Fruit fly (Drosophila melanogaster): ENCODE measurements around the gene E2f1.
A peak's percentile ranks its signal among the peaks of the same experiment; 100 is the strongest.

E2f1 gene

DNA sequence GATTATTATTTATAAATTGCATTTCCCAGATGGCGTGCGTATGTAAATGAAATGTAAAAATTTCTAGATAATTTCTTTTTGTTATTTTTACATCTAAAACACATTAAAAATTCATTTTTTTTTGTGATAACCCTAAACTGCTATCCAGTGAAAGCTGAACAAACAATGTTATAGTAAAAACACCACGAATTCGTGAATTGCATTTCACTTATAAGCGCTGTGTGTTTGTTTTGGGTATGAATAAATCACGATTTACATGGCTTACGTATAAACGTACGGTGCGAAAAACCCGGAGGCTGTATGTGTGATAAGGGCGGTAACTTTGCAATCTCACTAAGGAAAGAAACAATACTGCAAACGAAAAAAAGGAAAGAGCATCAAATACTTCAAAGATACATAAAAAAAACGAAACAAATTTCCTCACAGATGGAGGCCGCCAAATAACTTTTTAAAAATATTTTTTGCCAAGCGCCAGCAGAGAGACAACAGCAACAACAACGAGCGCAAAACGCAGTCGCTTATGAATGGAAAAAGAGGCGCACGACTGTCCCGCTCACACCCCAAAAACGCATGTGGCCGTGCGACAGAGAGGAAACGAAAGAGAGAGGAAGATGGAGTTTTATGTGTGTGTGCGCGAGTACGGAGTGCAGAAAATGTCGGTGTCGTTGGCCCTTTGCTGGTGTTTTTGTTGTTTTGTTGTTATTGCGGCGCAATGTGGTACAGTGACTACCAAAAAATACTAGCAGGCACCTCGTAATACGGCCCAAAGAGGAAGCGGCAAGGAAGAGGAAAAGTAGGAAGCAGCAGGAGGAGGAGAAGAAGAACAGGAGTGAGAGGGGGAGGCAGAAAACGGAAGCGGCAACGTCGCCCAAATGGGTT, 54.2 kb downstream of the E2f1 start:
- no peak for TF ChIP-seq pan (optimal IDR thresholded peaks at IDR 0.05)
- peak; percentile 90 for TF ChIP-seq jim (GFP tag; optimal IDR thresholded peaks at IDR 0.05)
- no peak for TF ChIP-seq CG9705 (GFP tag; optimal IDR thresholded peaks at IDR 0.05)
- TF ChIP-seq CG32264 (GFP tag; optimal IDR thresholded peaks at IDR 0.05), result no peak
- TF ChIP-seq sv (GFP tag; optimal IDR thresholded peaks at IDR 0.05), result no peak
- no peak for TF ChIP-seq tai (GFP tag; optimal IDR thresholded peaks at IDR 0.05)
- TF ChIP-seq N (GFP tag; optimal IDR thresholded peaks at IDR 0.05), result no peak
- no peak for TF ChIP-seq Hr78 (GFP tag; optimal IDR thresholded peaks at IDR 0.05)
- TF ChIP-seq Rel (GFP tag; optimal IDR thresholded peaks at IDR 0.05), result no peak
- TF ChIP-seq Rel (tag; optimal IDR thresholded peaks at IDR 0.05), result peak; percentile 49
- peak; percentile 48 for TF ChIP-seq Hnf4 (GFP tag; optimal IDR thresholded peaks at IDR 0.05)
- peak; percentile 62 for TF ChIP-seq CrebA (GFP tag; optimal IDR thresholded peaks at IDR 0.05; ENCODE audit: borderline replicate concordance)
- TF ChIP-seq Myc (optimal IDR thresholded peaks at IDR 0.05), result no peak
- TF ChIP-seq Vsx2 (GFP tag; optimal IDR thresholded peaks at IDR 0.05; ENCODE audit: partially characterized antibody), result no peak
- no peak for TF ChIP-seq dsf (GFP tag; optimal IDR thresholded peaks at IDR 0.05; ENCODE audit: borderline replicate concordance)
- TF ChIP-seq rgr (GFP tag; optimal IDR thresholded peaks at IDR 0.05), result peak; percentile 7
- TF ChIP-seq h (GFP tag; optimal IDR thresholded peaks at IDR 0.05), result peak; percentile 70
- peak; percentile 35 for TF ChIP-seq Hr83 (GFP tag; optimal IDR thresholded peaks at IDR 0.05; ENCODE audit: poor library complexity, severe bottlenecking)
- no peak for TF ChIP-seq Dfd (GFP tag; optimal IDR thresholded peaks at IDR 0.05)
- no peak for TF ChIP-seq dmrt93B (GFP tag; optimal IDR thresholded peaks at IDR 0.05)
- TF ChIP-seq brk (GFP tag; optimal IDR thresholded peaks at IDR 0.05), result no peak
- TF ChIP-seq OdsH (GFP tag; optimal IDR thresholded peaks at IDR 0.05), result no peak
- TF ChIP-seq Dif (GFP tag; optimal IDR thresholded peaks at IDR 0.05; ENCODE audit: partially characterized antibody), result peak; percentile 71
- peak; percentile 22 for TF ChIP-seq Sp1 (GFP tag; optimal IDR thresholded peaks at IDR 0.05)
- no peak for TF ChIP-seq ey (GFP tag; optimal IDR thresholded peaks at IDR 0.05)
- no peak for TF ChIP-seq br (GFP tag; optimal IDR thresholded peaks at IDR 0.05)
- peak; percentile 5 for TF ChIP-seq HLH106 (tag; optimal IDR thresholded peaks at IDR 0.05)
- TF ChIP-seq fru (GFP tag; optimal IDR thresholded peaks at IDR 0.05), result no peak
- TF ChIP-seq foxo (GFP tag; optimal IDR thresholded peaks at IDR 0.05), result peak in 1 of 2 experiments; percentile 41
- TF ChIP-seq usp (GFP tag; optimal IDR thresholded peaks at IDR 0.05), result no peak
- TF ChIP-seq Mio (GFP tag; optimal IDR thresholded peaks at IDR 0.05), result no peak
- TF ChIP-seq Jra (GFP tag; optimal IDR thresholded peaks at IDR 0.05), result no peak
- TF ChIP-seq psq (GFP tag; optimal IDR thresholded peaks at IDR 0.05), result peak; percentile 97
- peak; percentile 30 for TF ChIP-seq sage (GFP tag; optimal IDR thresholded peaks at IDR 0.05)
- TF ChIP-seq Abd-B (GFP tag; optimal IDR thresholded peaks at IDR 0.05), result no peak
- TF ChIP-seq lola (GFP tag; optimal IDR thresholded peaks at IDR 0.05), result no peak
- no peak for TF ChIP-seq GATAd (GFP tag; optimal IDR thresholded peaks at IDR 0.05)
- TF ChIP-seq dl (GFP tag; optimal IDR thresholded peaks at IDR 0.05; ENCODE audit: insufficient read depth in 1 of 2, partially characterized antibody in 2 of 2), result peak; percentile 51 to 54
- peak; percentile 53 for TF ChIP-seq woc (GFP tag; optimal IDR thresholded peaks at IDR 0.05)

DNA sequence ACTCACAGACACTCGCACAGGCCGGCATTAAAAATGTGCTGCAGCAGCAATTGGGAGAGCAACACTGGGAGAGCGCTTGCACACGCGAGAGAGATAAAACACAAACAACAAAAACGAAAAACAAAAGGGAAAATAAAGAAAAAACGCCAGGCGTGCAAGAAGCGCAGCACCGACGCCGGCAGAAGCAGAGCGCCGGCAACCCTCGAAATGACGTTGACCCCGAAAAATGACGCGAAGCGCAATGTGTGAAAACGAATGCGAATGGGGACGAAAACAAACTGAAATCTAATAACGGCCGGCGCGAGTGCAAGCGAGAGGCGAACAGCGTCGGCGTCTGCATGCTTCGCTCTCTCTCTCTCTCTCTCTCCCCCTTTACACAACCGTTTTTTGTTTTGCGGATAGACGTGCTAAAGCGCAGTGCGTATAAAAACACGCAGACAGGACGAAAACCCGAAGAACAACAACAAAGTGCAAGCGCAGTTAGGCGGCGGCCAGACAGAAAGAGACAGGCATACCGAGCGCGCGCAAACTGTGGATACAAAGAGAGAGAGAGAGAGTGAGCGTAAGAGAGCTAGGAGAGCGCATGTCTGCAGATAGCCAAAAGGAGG, 55.3 kb downstream of the E2f1 start:
- TF ChIP-seq N (GFP tag; optimal IDR thresholded peaks at IDR 0.05), result no peak
- peak; percentile 83 to 93 for TF ChIP-seq dl (GFP tag; optimal IDR thresholded peaks at IDR 0.05; ENCODE audit: insufficient read depth in 1 of 2, partially characterized antibody in 2 of 2)
- no peak for TF ChIP-seq Dfd (GFP tag; optimal IDR thresholded peaks at IDR 0.05)
- TF ChIP-seq tai (GFP tag; optimal IDR thresholded peaks at IDR 0.05), result no peak
- no peak for TF ChIP-seq rgr (GFP tag; optimal IDR thresholded peaks at IDR 0.05)
- peak; percentile 56 for TF ChIP-seq Vsx2 (GFP tag; optimal IDR thresholded peaks at IDR 0.05; ENCODE audit: partially characterized antibody)
- peak; percentile 46 for TF ChIP-seq brk (GFP tag; optimal IDR thresholded peaks at IDR 0.05)
- no peak for TF ChIP-seq CG9705 (GFP tag; optimal IDR thresholded peaks at IDR 0.05)
- no peak for TF ChIP-seq usp (GFP tag; optimal IDR thresholded peaks at IDR 0.05)
- no peak for TF ChIP-seq Abd-B (GFP tag; optimal IDR thresholded peaks at IDR 0.05)
- TF ChIP-seq foxo (GFP tag; optimal IDR thresholded peaks at IDR 0.05), result peak; percentile 9 to 90
- TF ChIP-seq pan (optimal IDR thresholded peaks at IDR 0.05), result no peak
- TF ChIP-seq Jra (GFP tag; optimal IDR thresholded peaks at IDR 0.05), result peak; percentile 42
- no peak for TF ChIP-seq ey (GFP tag; optimal IDR thresholded peaks at IDR 0.05)
- TF ChIP-seq Rel (GFP tag; optimal IDR thresholded peaks at IDR 0.05), result peak; percentile 88
- peak; percentile 79 for TF ChIP-seq Rel (tag; optimal IDR thresholded peaks at IDR 0.05)
- TF ChIP-seq h (GFP tag; optimal IDR thresholded peaks at IDR 0.05), result peak; percentile 60
- TF ChIP-seq Sp1 (GFP tag; optimal IDR thresholded peaks at IDR 0.05), result peak; percentile 86
- peak; percentile 62 for TF ChIP-seq Mio (GFP tag; optimal IDR thresholded peaks at IDR 0.05)
- TF ChIP-seq OdsH (GFP tag; optimal IDR thresholded peaks at IDR 0.05), result no peak
- TF ChIP-seq Myc (optimal IDR thresholded peaks at IDR 0.05), result no peak
- TF ChIP-seq br (GFP tag; optimal IDR thresholded peaks at IDR 0.05), result peak; percentile 22
- TF ChIP-seq Dif (GFP tag; optimal IDR thresholded peaks at IDR 0.05; ENCODE audit: partially characterized antibody), result peak; percentile 94
- peak; percentile 63 for TF ChIP-seq jim (GFP tag; optimal IDR thresholded peaks at IDR 0.05)
- TF ChIP-seq lola (GFP tag; optimal IDR thresholded peaks at IDR 0.05), result no peak
- peak; percentile 100 for TF ChIP-seq psq (GFP tag; optimal IDR thresholded peaks at IDR 0.05)
- no peak for TF ChIP-seq Hr78 (GFP tag; optimal IDR thresholded peaks at IDR 0.05)
- TF ChIP-seq dmrt93B (GFP tag; optimal IDR thresholded peaks at IDR 0.05), result no peak
- no peak for TF ChIP-seq sv (GFP tag; optimal IDR thresholded peaks at IDR 0.05)
- TF ChIP-seq fru (GFP tag; optimal IDR thresholded peaks at IDR 0.05), result peak; percentile 44
- peak; percentile 74 for TF ChIP-seq sage (GFP tag; optimal IDR thresholded peaks at IDR 0.05)
- peak; percentile 2 for TF ChIP-seq Hnf4 (GFP tag; optimal IDR thresholded peaks at IDR 0.05)
- TF ChIP-seq CrebA (GFP tag; optimal IDR thresholded peaks at IDR 0.05; ENCODE audit: borderline replicate concordance), result peak; percentile 97
- peak; percentile 64 for TF ChIP-seq CG32264 (GFP tag; optimal IDR thresholded peaks at IDR 0.05)
- no peak for TF ChIP-seq woc (GFP tag; optimal IDR thresholded peaks at IDR 0.05)
- TF ChIP-seq Hr83 (GFP tag; optimal IDR thresholded peaks at IDR 0.05; ENCODE audit: poor library complexity, severe bottlenecking), result peak; percentile 54
- no peak for TF ChIP-seq GATAd (GFP tag; optimal IDR thresholded peaks at IDR 0.05)
- TF ChIP-seq HLH106 (tag; optimal IDR thresholded peaks at IDR 0.05), result no peak
- no peak for TF ChIP-seq dsf (GFP tag; optimal IDR thresholded peaks at IDR 0.05; ENCODE audit: borderline replicate concordance)

Data from whole organism, wandering third instar larva.